Fruit fly (Drosophila melanogaster): Measurements from ENCODE around the gene CG43954.

CG43954 gene

DNA sequence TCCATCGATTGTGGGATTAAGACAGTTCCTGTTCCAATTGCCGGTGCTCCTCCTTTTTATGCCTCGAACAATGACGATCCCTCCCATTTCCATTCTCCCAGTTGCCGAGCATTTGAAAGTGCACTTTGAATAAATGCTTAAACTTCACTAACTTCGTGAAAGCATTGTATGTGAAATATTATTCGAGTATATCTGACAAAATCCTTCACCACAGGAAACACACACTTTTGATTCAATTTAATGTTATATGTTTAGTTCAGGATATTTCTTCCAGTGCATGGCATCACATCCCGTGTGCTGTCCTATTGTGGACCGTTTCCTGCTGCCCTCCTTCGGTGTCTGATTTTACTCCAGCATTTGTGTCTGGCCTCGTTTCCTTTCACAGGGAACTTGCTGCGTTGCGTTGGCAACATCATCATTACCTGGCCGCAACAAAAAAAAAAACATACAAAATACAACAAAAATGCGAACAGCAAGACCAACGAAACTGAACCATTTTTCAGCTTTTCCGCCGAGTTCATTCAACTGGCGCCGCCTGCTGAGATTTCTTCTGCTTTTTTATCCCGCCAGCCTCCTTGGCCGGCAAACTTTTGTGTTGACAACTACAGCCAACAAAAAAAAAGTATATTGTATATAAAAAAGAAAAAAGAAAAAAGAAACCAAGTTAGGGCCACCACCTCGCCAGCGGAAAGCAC lies 41.1 kb upstream of the CG43954 start (continued):
- TF ChIP-seq fd59A (GFP tag; optimal IDR thresholded peaks at IDR 0.05), result peak; percentile 57
- TF ChIP-seq Ets96B (tag; optimal IDR thresholded peaks at IDR 0.05), result peak; percentile 69
- TF ChIP-seq Smox (GFP tag; optimal IDR thresholded peaks at IDR 0.05), result peak; percentile 18
- TF ChIP-seq Blimp-1 (GFP tag; optimal IDR thresholded peaks at IDR 0.05), result no peak
- no peak for TF ChIP-seq Sox15 (GFP tag; optimal IDR thresholded peaks at IDR 0.05)
- peak; percentile 57 for TF ChIP-seq net (GFP tag; optimal IDR thresholded peaks at IDR 0.05)
- peak; percentile 79 for TF ChIP-seq Sox14 (GFP tag; optimal IDR thresholded peaks at IDR 0.05)
- TF ChIP-seq lz (GFP tag; optimal IDR thresholded peaks at IDR 0.05), result peak; percentile 34
- TF ChIP-seq CG8632 (GFP tag; optimal IDR thresholded peaks at IDR 0.05), result peak; percentile 43
- peak; percentile 60 for TF ChIP-seq CG3032 (tag; optimal IDR thresholded peaks at IDR 0.05)
- TF ChIP-seq CG34406 (GFP tag; optimal IDR thresholded peaks at IDR 0.05), result peak; percentile 38
- peak; percentile 50 for TF ChIP-seq CG4318 (GFP tag; optimal IDR thresholded peaks at IDR 0.05)
- TF ChIP-seq dac (GFP tag; optimal IDR thresholded peaks at IDR 0.05), result peak; percentile 18
- no peak for TF ChIP-seq vri (GFP tag; optimal IDR thresholded peaks at IDR 0.05)
- peak; percentile 91 for TF ChIP-seq Eip78C (GFP tag)
- no peak for TF ChIP-seq fkh (GFP tag; optimal IDR thresholded peaks at IDR 0.05)
- TF ChIP-seq CG31627 (GFP tag; optimal IDR thresholded peaks at IDR 0.05), result peak; percentile 38
- TF ChIP-seq OdsH (GFP tag; optimal IDR thresholded peaks at IDR 0.05), result peak; percentile 66
- TF ChIP-seq Eip93F (GFP tag; optimal IDR thresholded peaks at IDR 0.05), result no peak
- peak; percentile 81 for TF ChIP-seq CG10631 (GFP tag; optimal IDR thresholded peaks at IDR 0.05)
- peak; percentile 71 for TF ChIP-seq acj6 (GFP tag; optimal IDR thresholded peaks at IDR 0.05)
- peak; percentile 5 for TF ChIP-seq CG8319 (GFP tag; optimal IDR thresholded peaks at IDR 0.05)
- peak; percentile 75 for TF ChIP-seq CG32006 (GFP tag; optimal IDR thresholded peaks at IDR 0.05)
- TF ChIP-seq eg (GFP tag; IDR thresholded peaks at IDR 0.05), result peak; percentile 81

DNA sequence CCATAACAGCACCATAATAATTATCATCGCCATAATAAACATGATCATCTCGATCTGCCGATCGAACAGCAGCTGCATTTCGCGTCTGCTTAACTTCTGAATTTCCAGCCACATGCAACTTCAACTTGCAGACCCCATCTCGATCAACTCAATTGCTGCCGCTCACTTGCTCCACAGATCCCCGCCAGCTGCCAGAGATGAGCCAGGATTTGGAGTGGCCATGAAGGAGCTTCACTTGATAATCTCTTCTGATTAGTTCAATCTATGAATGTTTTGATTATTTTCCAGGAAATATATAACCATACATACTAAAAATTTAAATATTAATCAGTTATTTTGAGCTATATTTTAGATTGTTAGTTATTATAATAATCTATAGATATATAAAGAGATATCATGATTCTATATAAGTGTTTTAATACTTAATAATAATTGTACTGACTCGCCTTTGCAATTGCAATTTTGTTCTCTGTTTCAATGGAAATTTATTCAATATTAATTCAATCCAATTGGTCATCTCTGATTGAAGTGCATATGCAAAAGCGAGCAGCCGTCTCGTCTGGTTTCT lies 40.1 kb upstream of the CG43954 start:
- TF ChIP-seq topi (GFP tag; optimal IDR thresholded peaks at IDR 0.05) (no peak), Met (GFP tag; optimal IDR thresholded peaks at IDR 0.05) (no peak), OdsH (GFP tag; optimal IDR thresholded peaks at IDR 0.05) (no peak), Gug (GFP tag; IDR thresholded peaks at IDR 0.05) (no peak), Hr39 (GFP tag; optimal IDR thresholded peaks at IDR 0.05) (no peak), CG8319 (GFP tag; optimal IDR thresholded peaks at IDR 0.05) (no peak), eg (GFP tag; IDR thresholded peaks at IDR 0.05) (no peak), CG6276 (GFP tag; optimal IDR thresholded peaks at IDR 0.05) (peak; percentile 23), CG31627 (GFP tag; optimal IDR thresholded peaks at IDR 0.05) (no peak), lz (GFP tag; optimal IDR thresholded peaks at IDR 0.05) (no peak), dac (GFP tag; optimal IDR thresholded peaks at IDR 0.05) (no peak), spab (GFP tag; optimal IDR thresholded peaks at IDR 0.05) (peak; percentile 29), fkh (GFP tag; optimal IDR thresholded peaks at IDR 0.05) (no peak), CG6854 (GFP tag; optimal IDR thresholded peaks at IDR 0.05) (no peak), svp (GFP tag) (peak; percentile 33), CG3032 (tag; optimal IDR thresholded peaks at IDR 0.05) (peak; percentile 26), CG34406 (GFP tag; optimal IDR thresholded peaks at IDR 0.05) (no peak), CG10669 (GFP tag; optimal IDR thresholded peaks at IDR 0.05) (peak; percentile 13), CG11762 (GFP tag; optimal IDR thresholded peaks at IDR 0.05; ENCODE audit: insufficient read depth) (no peak), CG11294 (GFP tag; IDR thresholded peaks at IDR 0.05) (no peak), CG16779 (tag; optimal IDR thresholded peaks at IDR 0.05) (no peak), Eip93F (GFP tag; optimal IDR thresholded peaks at IDR 0.05) (no peak), salr (GFP tag; optimal IDR thresholded peaks at IDR 0.05) (no peak), Blimp-1 (GFP tag; optimal IDR thresholded peaks at IDR 0.05) (no peak), CG1621 (tag; optimal IDR thresholded peaks at IDR 0.05) (no peak), Ets96B (tag; optimal IDR thresholded peaks at IDR 0.05) (peak; percentile 7), net (GFP tag; optimal IDR thresholded peaks at IDR 0.05) (peak; percentile 7), CG10631 (GFP tag; optimal IDR thresholded peaks at IDR 0.05) (peak; percentile 9), Lpt (GFP tag; optimal IDR thresholded peaks at IDR 0.05) (no peak), CG9139 (GFP tag; optimal IDR thresholded peaks at IDR 0.05) (no peak), Eip78C (GFP tag) (no peak), CG4318 (GFP tag; optimal IDR thresholded peaks at IDR 0.05) (peak; percentile 37), CG6808 (GFP tag; optimal IDR thresholded peaks at IDR 0.05) (peak; percentile 34), CG6163 (GFP tag; IDR thresholded peaks at IDR 0.05) (peak; percentile 52; the same call in 1 of the 3 replicates), pdm3 (GFP tag; optimal IDR thresholded peaks at IDR 0.05) (no peak), dsx (GFP tag; optimal IDR thresholded peaks at IDR 0.05; ENCODE audit: poor library complexity, severe bottlenecking) (peak; percentile 10), CG15336 (GFP tag; IDR thresholded peaks at IDR 0.05) (peak; percentile 10; the same call in 1 of the 2 replicates), CG11902 (GFP tag; optimal IDR thresholded peaks at IDR 0.05) (no peak)

All from whole organism, prepupa.